Fruit fly (Drosophila melanogaster) whole organism, embryonic: Measurements from ENCODE around the gene CG43678.

Experiments used
- Ada2b ChIP-seq: fragments of 200-800 bp; sonication (Bioruptor generic); IDR thresholded peaks from 2 replicates; pipeline ENCODE4 v1.3.6; 2022; ENCODE audit warnings: missing biosample characterization, missing genetic modification characterization
- B-H1 ChIP-seq: fragments of 200-800 bp; sonication (Bioruptor generic); IDR thresholded peaks from 3 replicates; pipeline ENCODE4 v1.3.6; 2022; ENCODE audit warnings: missing biosample characterization, missing genetic modification characterization
- CG10366 ChIP-seq: fragments of 200-800 bp; sonication (Bioruptor generic); IDR thresholded peaks from 2 replicates; pipeline ENCODE4 v1.3.6; 2022; ENCODE audit warnings: missing biosample characterization, missing genetic modification characterization
- CG12155 ChIP-seq: fragments of 200-800 bp; sonication (Bioruptor generic); optimal IDR thresholded peaks from 3 replicates; lab custom pipeline; 2016; ENCODE audit warnings: missing biosample characterization, missing genetic modification characterization
- CG15514 ChIP-seq: fragments of 200-800 bp; sonication (Bioruptor generic); optimal IDR thresholded peaks from 3 replicates; lab custom pipeline; 2017; ENCODE audit warnings: missing biosample characterization, missing genetic modification characterization, mild to moderate bottlenecking, moderate library complexity, missing genetic modification reagents
- CG16813 ChIP-seq: fragments of 200-800 bp; sonication (Bioruptor generic); IDR thresholded peaks from 3 replicates; pipeline ENCODE4 v1.3.6; 2022; ENCODE audit warnings: missing biosample characterization, missing genetic modification characterization; ENCODE audit not compliant: partially characterized antibody
- CG18476 ChIP-seq: fragments of 200-800 bp; sonication (Bioruptor generic); optimal IDR thresholded peaks from 2 replicates; lab custom pipeline; 2016; ENCODE audit warnings: missing biosample characterization, mild to moderate bottlenecking, missing genetic modification characterization
- CG2678 ChIP-seq: fragments of 200-800 bp; sonication (Bioruptor generic); optimal IDR thresholded peaks from 3 replicates; lab custom pipeline; 2019; ENCODE audit warnings: missing biosample characterization, mild to moderate bottlenecking, missing genetic modification characterization, moderate library complexity
- CG31441 ChIP-seq: fragments of 200-800 bp; sonication (Bioruptor generic); IDR thresholded peaks from 2 replicates; pipeline ENCODE4 v1.3.6; 2022; ENCODE audit warnings: missing biosample characterization, missing genetic modification characterization
- CG32772 ChIP-seq: fragments of 200-800 bp; sonication (Bioruptor generic); IDR thresholded peaks from 2 replicates; pipeline ENCODE4 v1.3.6; 2022; ENCODE audit warnings: missing biosample characterization, missing genetic modification characterization
- CG7928 ChIP-seq: fragments of 200-800 bp; sonication (Bioruptor generic); optimal IDR thresholded peaks from 2 replicates; lab custom pipeline; 2017; ENCODE audit warnings: missing biosample characterization, mild to moderate bottlenecking, missing genetic modification characterization
- CrebB ChIP-seq: fragments of 200-800 bp; sonication (Bioruptor generic); optimal IDR thresholded peaks from 3 replicates; lab custom pipeline; 2018; ENCODE audit warnings: missing biosample characterization, mild to moderate bottlenecking, missing genetic modification characterization
- Fer2 ChIP-seq: fragments of 200-800 bp; sonication (Bioruptor generic); optimal IDR thresholded peaks from 2 replicates; lab custom pipeline; 2018; ENCODE audit warnings: missing biosample characterization, mild to moderate bottlenecking, missing genetic modification characterization, moderate library complexity
- Hey ChIP-seq: fragments of 200-800 bp; sonication (Bioruptor generic); optimal IDR thresholded peaks from 3 replicates; lab custom pipeline; 2018; ENCODE audit warnings: missing biosample characterization, mild to moderate bottlenecking, missing genetic modification characterization
- Med ChIP-seq: fragments of 200-800 bp; sonication (Bioruptor generic); peaks from one replicate; lab custom pipeline; 2016; ENCODE audit warnings: missing biosample characterization, missing genetic modification characterization, mild to moderate bottlenecking, inconsistent platforms, moderate library complexity
- Mrtf ChIP-seq: fragments of 200-800 bp; sonication (Bioruptor generic); IDR thresholded peaks from 3 replicates; pipeline ENCODE4 v1.3.6; 2022; ENCODE audit warnings: missing biosample characterization, missing genetic modification characterization
- NC2α ChIP-seq: fragments of 200-800 bp; sonication (Bioruptor generic); optimal IDR thresholded peaks from 2 replicates; lab custom pipeline; 2016; ENCODE audit warnings: missing biosample characterization, missing genetic modification characterization
- Nf-YC ChIP-seq: fragments of 200-800 bp; optimal IDR thresholded peaks from 3 replicates; lab custom pipeline; 2019; ENCODE audit warnings: missing biosample characterization, mild to moderate bottlenecking, missing genetic modification characterization, moderate library complexity
- NfI ChIP-seq: fragments of 200-800 bp; sonication (Bioruptor generic); optimal IDR thresholded peaks from 3 replicates; lab custom pipeline; 2018; ENCODE audit warnings: missing biosample characterization, mild to moderate bottlenecking, missing genetic modification characterization, moderate library complexity
- Rx ChIP-seq: fragments of 200-800 bp; sonication (Bioruptor generic); IDR thresholded peaks from 2 replicates; pipeline ENCODE4 v1.3.6; 2022; ENCODE audit warnings: missing biosample characterization, missing genetic modification characterization
- Six4 ChIP-seq: fragments of 200-800 bp; sonication (Bioruptor generic); optimal IDR thresholded peaks from 2 replicates; lab custom pipeline; 2016; ENCODE audit warnings: missing biosample characterization, missing genetic modification characterization
- Sox102F ChIP-seq: fragments of 200-800 bp; sonication (Bioruptor generic); optimal IDR thresholded peaks from 2 replicates; lab custom pipeline; 2018; ENCODE audit warnings: missing biosample characterization, mild to moderate bottlenecking, missing genetic modification characterization, moderate library complexity
- Sry-β ChIP-seq: fragments of 200-800 bp; sonication (Bioruptor generic); optimal IDR thresholded peaks from 2 replicates; lab custom pipeline; 2018; ENCODE audit warnings: missing biosample characterization, mild to moderate bottlenecking, missing genetic modification characterization, moderate library complexity
- Xrp1 ChIP-seq: fragments of 200-800 bp; sonication (Bioruptor generic); IDR thresholded peaks from 2 replicates; pipeline ENCODE4 v1.3.6; 2022; ENCODE audit warnings: missing biosample characterization, missing genetic modification characterization
- bbx ChIP-seq: fragments of 200-800 bp; sonication (Bioruptor generic); IDR thresholded peaks from 2 replicates; pipeline ENCODE4 v1.3.6; 2022; ENCODE audit warnings: missing biosample characterization, missing genetic modification characterization; ENCODE audit not compliant: partially characterized antibody
- bsh ChIP-seq, 2 experiments: fragments of 200-800 bp; sonication (Bioruptor generic); optimal IDR thresholded peaks; 2 replicates each; lab custom pipeline; 2017 to 2018; ENCODE audit warnings: mild to moderate bottlenecking in 2 of 2, missing biosample characterization in 2 of 2, missing genetic modification characterization in 2 of 2, moderate library complexity in 1 of 2
- btn ChIP-seq: fragments of 200-800 bp; sonication (Bioruptor generic); optimal IDR thresholded peaks from 2 replicates; lab custom pipeline; 2016; ENCODE audit warnings: missing biosample characterization, missing genetic modification characterization
- cato ChIP-seq: fragments of 200-800 bp; sonication (Bioruptor generic); optimal IDR thresholded peaks from 2 replicates; lab custom pipeline; 2016; ENCODE audit warnings: missing biosample characterization, missing genetic modification characterization, borderline replicate concordance
- corto ChIP-seq: fragments of 200-800 bp; sonication (Bioruptor generic); optimal IDR thresholded peaks from 2 replicates; lab custom pipeline; 2016; ENCODE audit warnings: missing biosample characterization, mild to moderate bottlenecking, missing genetic modification characterization, moderate library complexity
- crol ChIP-seq: fragments of 200-800 bp; sonication (Bioruptor generic); IDR thresholded peaks from 2 replicates; pipeline ENCODE4 v1.3.6; 2022; ENCODE audit warnings: missing biosample characterization, missing genetic modification characterization
- esg ChIP-seq: fragments of 200-800 bp; sonication (Bioruptor generic); conservative IDR thresholded peaks from 2 replicates; pipeline ENCODE4 v1.3.6; 2022; ENCODE audit warnings: missing biosample characterization, missing genetic modification characterization
- gsb ChIP-seq: fragments of 200-800 bp; sonication (Bioruptor generic); IDR thresholded peaks from 2 replicates; pipeline ENCODE4 v1.3.6; 2022; ENCODE audit warnings: missing biosample characterization, missing genetic modification characterization
- gsb-n ChIP-seq: fragments of 200-800 bp; sonication (Bioruptor generic); optimal IDR thresholded peaks from 3 replicates; lab custom pipeline; 2018; ENCODE audit warnings: missing biosample characterization, mild to moderate bottlenecking, missing genetic modification characterization
- her ChIP-seq: fragments of 200-800 bp; sonication (Bioruptor generic); optimal IDR thresholded peaks from 2 replicates; lab custom pipeline; 2016; ENCODE audit warnings: missing biosample characterization, missing genetic modification characterization
- jumu ChIP-seq: fragments of 200-800 bp; sonication (Bioruptor generic); optimal IDR thresholded peaks from 3 replicates; lab custom pipeline; 2016; ENCODE audit warnings: missing biosample characterization, missing genetic modification characterization
- knrl ChIP-seq: fragments of 200-800 bp; sonication (Bioruptor generic); IDR thresholded peaks from 3 replicates; pipeline ENCODE4 v1.3.6; 2022; ENCODE audit warnings: missing biosample characterization, missing genetic modification characterization; ENCODE audit not compliant: partially characterized antibody
- mld ChIP-seq: fragments of 200-800 bp; sonication (Bioruptor generic); IDR thresholded peaks from 3 replicates; pipeline ENCODE4 v1.3.6; 2022; ENCODE audit warnings: missing biosample characterization, missing genetic modification characterization; ENCODE audit not compliant: partially characterized antibody
- nerfin-1 ChIP-seq: fragments of 200-800 bp; sonication (Bioruptor generic); optimal IDR thresholded peaks from 3 replicates; lab custom pipeline; 2019; ENCODE audit warnings: missing biosample characterization, mild to moderate bottlenecking, missing genetic modification characterization, moderate library complexity
- nmo ChIP-seq: fragments of 200-800 bp; sonication (Bioruptor generic); optimal IDR thresholded peaks from 2 replicates; lab custom pipeline; 2018; ENCODE audit warnings: missing biosample characterization, mild to moderate bottlenecking, missing genetic modification characterization, moderate library complexity
- pan ChIP-seq, 4 experiments: fragments of >200 bp in 3 of 4; fragments of 200-800 bp in 1 of 4; sonication (Bioruptor generic) in 1 of 4; optimal IDR thresholded peaks in 3 of 4; IDR thresholded peaks in 1 of 4; 2 replicates each; pipeline versions ENCODE4 v1.3.6 to Lab custom; 2017 to 2022; ENCODE audit warnings: missing biosample characterization in 2 of 4, missing genetic modification characterization in 2 of 4, mixed read lengths in 1 of 4
- peb ChIP-seq: fragments of 200-800 bp; sonication (Bioruptor generic); IDR thresholded peaks from 2 replicates; pipeline ENCODE4 v1.3.6; 2022; ENCODE audit warnings: missing biosample characterization, missing genetic modification characterization
- row ChIP-seq: fragments of 200-800 bp; sonication (Bioruptor generic); IDR thresholded peaks from 3 replicates; pipeline ENCODE4 v1.3.6; 2022; ENCODE audit warnings: missing biosample characterization, missing genetic modification characterization
- slbo ChIP-seq: fragments of 200-800 bp; sonication (Bioruptor generic); IDR thresholded peaks from 2 replicates; pipeline ENCODE4 v1.3.6; 2022; ENCODE audit warnings: missing biosample characterization, missing genetic modification characterization
- ssp ChIP-seq: fragments of 200-800 bp; sonication (Bioruptor generic); IDR thresholded peaks from 2 replicates; pipeline ENCODE4 v1.3.6; 2022; ENCODE audit warnings: missing biosample characterization, missing genetic modification characterization
- toy ChIP-seq: fragments of 200-800 bp; sonication (Bioruptor generic); IDR thresholded peaks from 2 replicates; pipeline ENCODE4 v1.3.6; 2022; ENCODE audit warnings: missing biosample characterization, missing genetic modification characterization
- ttk ChIP-seq: fragments of 200-800 bp; sonication (Bioruptor generic); IDR thresholded peaks from 2 replicates; pipeline ENCODE4 v2.1.2; 2022; ENCODE audit warnings: missing biosample characterization, missing genetic modification characterization
- tx ChIP-seq: fragments of 200-800 bp; sonication (Bioruptor generic); optimal IDR thresholded peaks from 2 replicates; lab custom pipeline; 2016; ENCODE audit warnings: missing biosample characterization, missing genetic modification characterization
- zen ChIP-seq: fragments of 200-800 bp; sonication (Bioruptor generic); optimal IDR thresholded peaks from 3 replicates; lab custom pipeline; 2018; ENCODE audit warnings: missing biosample characterization, mild to moderate bottlenecking, missing genetic modification characterization, moderate library complexity

Gene CG43678

DNA sequence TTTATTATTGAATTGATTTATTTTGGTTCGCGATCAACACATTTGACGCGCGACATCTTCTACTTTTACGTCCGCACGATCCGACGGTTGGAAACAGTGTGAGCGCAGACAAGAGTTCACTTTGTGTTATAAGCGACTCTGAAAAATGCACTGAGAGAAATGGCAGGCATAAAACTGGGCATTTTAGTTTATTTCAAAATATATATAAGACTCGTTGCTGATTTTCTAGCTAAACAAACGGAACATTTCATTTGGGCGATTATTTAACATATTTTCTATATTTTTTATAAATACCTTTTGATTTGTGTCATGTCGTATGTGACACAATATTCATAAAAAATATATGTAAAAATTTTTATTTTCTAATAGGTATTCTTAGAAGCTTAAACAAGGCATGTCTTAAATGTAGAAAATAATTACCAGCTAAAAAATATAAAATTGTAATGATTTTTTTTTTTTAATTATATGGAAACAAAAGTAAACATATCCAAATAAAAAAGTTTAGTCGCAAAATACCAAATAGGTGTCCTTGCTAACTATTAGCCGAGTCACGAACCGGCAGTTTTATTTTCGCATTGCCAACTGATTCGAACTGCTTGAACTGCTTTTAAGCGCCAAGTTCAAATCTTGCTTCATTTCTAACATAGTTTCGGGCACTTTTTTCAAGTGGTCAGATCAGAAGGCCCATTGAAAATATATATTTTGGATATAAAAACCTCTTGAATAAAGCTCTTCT lies 35.2 kb downstream of the CG43678 start, which contains the start of gene Reck (continued):
- TF ChIP-seq gsb-n = peak; percentile 88
- peak; percentile 77 for TF ChIP-seq slbo (GFP tag; lab: Robert Waterston, UW)
- peak; percentile 82 for TF ChIP-seq nmo (GFP tag; lab: Kevin White, UChicago)
- TF ChIP-seq jumu = no peak
- peak; percentile 53; the same call in 2 of the 3 replicates for TF ChIP-seq Mrtf (GFP tag; lab: Robert Waterston, UW)
- TF ChIP-seq cato (GFP tag; lab: Kevin White, UChicago) = peak; percentile 43
- TF ChIP-seq CG16813 (GFP tag; lab: Robert Waterston, UW) = no peak
- TF ChIP-seq her (GFP tag; lab: Kevin White, UChicago) = no peak
- TF ChIP-seq CG32772 (GFP tag; lab: Robert Waterston, UW) = peak; percentile 55
- peak; percentile 88 for TF ChIP-seq CG18476
- TF ChIP-seq peb (GFP tag; lab: Robert Waterston, UW) = no peak
- peak; percentile 75 for TF ChIP-seq CG10366
- TF ChIP-seq NC2α (GFP tag; lab: Kevin White, UChicago) = peak; percentile 21
- peak; percentile 78 for TF ChIP-seq nerfin-1
- TF ChIP-seq gsb = peak; percentile 47; the same call in 1 of the 2 replicates
- 0 out of 2 replicates have a peak, but pooled peaks have one; percentile 31 for TF ChIP-seq toy (GFP tag; lab: Robert Waterston, UW)
- peak; percentile 90 for TF ChIP-seq Sox102F (GFP tag; lab: Kevin White, UChicago)
- TF ChIP-seq tx (GFP tag; lab: Kevin White, UChicago) = peak; percentile 12
- peak; percentile 79 for TF ChIP-seq Six4
- TF ChIP-seq CG7928 (GFP tag; lab: Kevin White, UChicago) = peak; percentile 5
- TF ChIP-seq ssp (GFP tag; lab: Robert Waterston, UW) = peak; percentile 39; the same call in 1 of the 2 replicates
- TF ChIP-seq pan (optimal IDR thresholded peaks at IDR 0.05; lab: Kevin White, UChicago) = no peak
- TF ChIP-seq pan (GFP tag; optimal IDR thresholded peaks at IDR 0.05 in 1 of 2, IDR thresholded peaks at IDR 0.05 in 1 of 2) = peak in 1 of 2 experiments; percentile 89
- TF ChIP-seq zen (tag; lab: Kevin White, UChicago) = peak; percentile 81
- TF ChIP-seq Ada2b (GFP tag; lab: Robert Waterston, UW) = peak; percentile 83
- TF ChIP-seq Nf-YC = peak; percentile 40
- TF ChIP-seq Xrp1 (GFP tag; lab: Robert Waterston, UW) = peak; percentile 92
- TF ChIP-seq NfI (GFP tag; lab: Kevin White, UChicago) = peak; percentile 77
- TF ChIP-seq CG2678 (tag; lab: Kevin White, UChicago) = peak; percentile 87
- peak; percentile 77 to 89 for TF ChIP-seq bsh (GFP tag; optimal IDR thresholded peaks at IDR 0.05; lab: Kevin White, UChicago)
- TF ChIP-seq Sry-β (GFP tag; lab: Kevin White, UChicago) = no peak
- TF ChIP-seq knrl = peak; percentile 52; the same call in 1 of the 3 replicates
- TF ChIP-seq CG15514 (GFP tag; lab: Kevin White, UChicago) = peak; percentile 76
- peak; percentile 79 for TF ChIP-seq row (GFP tag; lab: Robert Waterston, UW)
- TF ChIP-seq esg (GFP tag; lab: Robert Waterston, UW) = peak; percentile 76
- peak; percentile 77; the same call in 2 of the 3 replicates for TF ChIP-seq B-H1 (GFP tag; lab: Robert Waterston, UW)
- peak; percentile 93 for TF ChIP-seq Med (GFP tag; lab: Kevin White, UChicago)
- TF ChIP-seq CG12155 (GFP tag; lab: Kevin White, UChicago) = peak; percentile 55
- peak; percentile 52 for TF ChIP-seq CrebB (tag; lab: Kevin White, UChicago)
- peak; percentile 34 for TF ChIP-seq btn
- no peak; the same call in 1 of the 2 replicates for TF ChIP-seq bbx (GFP tag; lab: Robert Waterston, UW)
- peak; percentile 48 for TF ChIP-seq corto (GFP tag; lab: Kevin White, UChicago)
- TF ChIP-seq mld (GFP tag; lab: Robert Waterston, UW) = no peak
- TF ChIP-seq Rx (GFP tag; lab: Robert Waterston, UW) = peak; percentile 50; the same call in 1 of the 2 replicates
- TF ChIP-seq crol (GFP tag; lab: Robert Waterston, UW) = no peak
- TF ChIP-seq CG31441 = peak; percentile 90
- peak; percentile 44; the same call in 1 of the 2 replicates for TF ChIP-seq ttk (GFP tag; lab: Robert Waterston, UW)
- peak; percentile 54 for TF ChIP-seq Fer2 (tag; lab: Kevin White, UChicago)
- TF ChIP-seq Hey (tag; lab: Kevin White, UChicago) = no peak
